Fruit fly (Drosophila melanogaster) whole organism, embryonic: ENCODE results near the gene CG32073.

Experiments
- B-H1 ChIP-seq: fragments of 200-800 bp; sonication (Bioruptor generic); IDR thresholded peaks from 3 replicates; pipeline ENCODE4 v1.3.6; 2022; ENCODE audit warnings: missing biosample characterization, missing genetic modification characterization
- Blimp-1 ChIP-seq: fragments of 200-800 bp; sonication (Bioruptor generic); optimal IDR thresholded peaks from 3 replicates; lab custom pipeline; 2018; ENCODE audit warnings: missing biosample characterization, missing genetic modification characterization, mild to moderate bottlenecking, moderate library complexity, missing genetic modification reagents
- CG10366 ChIP-seq: fragments of 200-800 bp; sonication (Bioruptor generic); IDR thresholded peaks from 2 replicates; pipeline ENCODE4 v1.3.6; 2022; ENCODE audit warnings: missing biosample characterization, missing genetic modification characterization
- CG11398 ChIP-seq: fragments of 200-800 bp; sonication (Bioruptor generic); optimal IDR thresholded peaks from 2 replicates; lab custom pipeline; 2016; ENCODE audit warnings: missing biosample characterization, missing genetic modification characterization
- CG12219 ChIP-seq: fragments of 200-800 bp; sonication (Bioruptor generic); optimal IDR thresholded peaks from 3 replicates; lab custom pipeline; 2018; ENCODE audit warnings: missing biosample characterization, mild to moderate bottlenecking, missing genetic modification characterization
- CG12299 ChIP-seq: fragments of 200-800 bp; sonication (Bioruptor generic); optimal IDR thresholded peaks from 2 replicates; lab custom pipeline; 2018; ENCODE audit warnings: missing biosample characterization, mild to moderate bottlenecking, missing genetic modification characterization
- CG1233 ChIP-seq: fragments of 200-800 bp; sonication (Bioruptor generic); optimal IDR thresholded peaks from 4 replicates; lab custom pipeline; 2018; ENCODE audit warnings: missing biosample characterization, mild to moderate bottlenecking, missing genetic modification characterization
- CG12659 ChIP-seq: fragments of 200-800 bp; sonication (Bioruptor generic); optimal IDR thresholded peaks from 3 replicates; lab custom pipeline; 2017; ENCODE audit warnings: mild to moderate bottlenecking, missing biosample characterization, missing genetic modification reagents, missing genetic modification characterization
- CG12744 ChIP-seq: fragments of 200-800 bp; sonication (Bioruptor generic); optimal IDR thresholded peaks from 2 replicates; lab custom pipeline; 2016; ENCODE audit warnings: missing biosample characterization, missing genetic modification characterization
- CG13624 ChIP-seq: fragments of 200-800 bp; sonication (Bioruptor generic); optimal IDR thresholded peaks from 2 replicates; lab custom pipeline; 2016; ENCODE audit warnings: missing biosample characterization, missing genetic modification characterization
- CG15479 ChIP-seq: fragments of 200-800 bp; sonication (Bioruptor generic); optimal IDR thresholded peaks from 3 replicates; lab custom pipeline; 2019; ENCODE audit warnings: missing biosample characterization, mild to moderate bottlenecking, missing genetic modification characterization, moderate library complexity
- CG16863 ChIP-seq: fragments of 200-800 bp; sonication (Bioruptor generic); optimal IDR thresholded peaks from 3 replicates; lab custom pipeline; 2016; ENCODE audit warnings: missing biosample characterization, missing genetic modification characterization
- CG17359 ChIP-seq: fragments of 200-800 bp; sonication (Bioruptor generic); optimal IDR thresholded peaks from 3 replicates; lab custom pipeline; 2018; ENCODE audit warnings: missing biosample characterization, mild to moderate bottlenecking, missing genetic modification characterization, moderate library complexity
- CG17568 ChIP-seq: fragments of 200-800 bp; sonication (Bioruptor generic); optimal IDR thresholded peaks from 2 replicates; lab custom pipeline; 2018; ENCODE audit warnings: missing biosample characterization, mild to moderate bottlenecking, missing genetic modification characterization, moderate library complexity
- CG17829 ChIP-seq: fragments of 200-800 bp; optimal IDR thresholded peaks from 2 replicates; lab custom pipeline; 2019; ENCODE audit warnings: missing biosample characterization, mild to moderate bottlenecking, missing genetic modification characterization, moderate library complexity
- CG30020 ChIP-seq: fragments of 200-800 bp; optimal IDR thresholded peaks from 2 replicates; lab custom pipeline; 2019; ENCODE audit warnings: missing biosample characterization, mild to moderate bottlenecking, missing genetic modification characterization, moderate library complexity
- CG31441 ChIP-seq: fragments of 200-800 bp; sonication (Bioruptor generic); IDR thresholded peaks from 2 replicates; pipeline ENCODE4 v1.3.6; 2022; ENCODE audit warnings: missing biosample characterization, missing genetic modification characterization
- CG32772 ChIP-seq: fragments of 200-800 bp; sonication (Bioruptor generic); IDR thresholded peaks from 2 replicates; pipeline ENCODE4 v1.3.6; 2022; ENCODE audit warnings: missing biosample characterization, missing genetic modification characterization
- CG3838 ChIP-seq: fragments of 200-800 bp; sonication (Bioruptor generic); optimal IDR thresholded peaks from 3 replicates; lab custom pipeline; 2016; ENCODE audit warnings: missing biosample characterization, missing genetic modification characterization
- CG3995 ChIP-seq: fragments of 200-800 bp; sonication (Bioruptor generic); optimal IDR thresholded peaks from 3 replicates; lab custom pipeline; 2016; ENCODE audit warnings: missing biosample characterization, missing genetic modification characterization
- CG4617 ChIP-seq: fragments of 200-800 bp; sonication (Bioruptor generic); optimal IDR thresholded peaks from 3 replicates; lab custom pipeline; 2016; ENCODE audit warnings: missing biosample characterization, missing genetic modification characterization, borderline replicate concordance
- CG6175 ChIP-seq: fragments of 200-800 bp; sonication (Bioruptor generic); IDR thresholded peaks from 3 replicates; pipeline ENCODE4 v1.3.6; 2022; ENCODE audit warnings: missing biosample characterization, missing genetic modification characterization
- CG6689 ChIP-seq: fragments of 200-800 bp; sonication (Bioruptor generic); IDR thresholded peaks from 2 replicates; pipeline ENCODE4 v1.3.6; 2022; ENCODE audit warnings: missing biosample characterization, missing genetic modification characterization
- CG9817 ChIP-seq: fragments of 200-800 bp; sonication (Bioruptor generic); optimal IDR thresholded peaks from 2 replicates; lab custom pipeline; 2018; ENCODE audit warnings: missing biosample characterization, mild to moderate bottlenecking, missing genetic modification characterization, moderate library complexity
- CoRest ChIP-seq: fragments of 200-800 bp; sonication (Bioruptor generic); optimal IDR thresholded peaks from 3 replicates; lab custom pipeline; 2018; ENCODE audit warnings: missing biosample characterization, mild to moderate bottlenecking, missing genetic modification characterization, moderate library complexity
- D ChIP-seq, 2 experiments: fragments of 200-800 bp in 1 of 2; fragments of >200 bp in 1 of 2; sonication (Bioruptor generic) in 1 of 2; optimal IDR thresholded peaks; 2 replicates in 1 of 2; 3 replicates in 1 of 2; lab custom pipeline; 2017; ENCODE audit warnings: mild to moderate bottlenecking in 1 of 2, missing biosample characterization in 1 of 2, missing genetic modification characterization in 1 of 2, missing genetic modification reagents in 1 of 2
- Gsc ChIP-seq: fragments of 200-800 bp; sonication (Bioruptor generic); IDR thresholded peaks from 2 replicates; pipeline ENCODE4 v1.3.6; 2022; ENCODE audit warnings: missing biosample characterization, missing genetic modification characterization
- H2.0 ChIP-seq: fragments of 200-800 bp; sonication (Bioruptor generic); IDR thresholded peaks from 2 replicates; pipeline ENCODE4 v1.3.6; 2022; ENCODE audit warnings: missing biosample characterization, missing genetic modification characterization
- Lhr ChIP-seq: fragments of 200-800 bp; sonication (Bioruptor generic); optimal IDR thresholded peaks from 3 replicates; lab custom pipeline; 2017; ENCODE audit warnings: mild to moderate bottlenecking, missing biosample characterization, missing genetic modification reagents, missing genetic modification characterization
- Lim3 ChIP-seq: fragments of 200-800 bp; sonication (Bioruptor generic); IDR thresholded peaks from 2 replicates; pipeline ENCODE4 v1.3.6; 2022; ENCODE audit warnings: missing biosample characterization, missing genetic modification characterization
- Nf-YC ChIP-seq: fragments of 200-800 bp; optimal IDR thresholded peaks from 3 replicates; lab custom pipeline; 2019; ENCODE audit warnings: missing biosample characterization, mild to moderate bottlenecking, missing genetic modification characterization, moderate library complexity
- Oaz ChIP-seq: fragments of 200-800 bp; sonication (Bioruptor generic); IDR thresholded peaks from 2 replicates; pipeline ENCODE4 v1.3.6; 2022; ENCODE audit warnings: missing biosample characterization, missing genetic modification characterization
- ara ChIP-seq: fragments of 200-800 bp; sonication (Bioruptor generic); IDR thresholded peaks from 2 replicates; pipeline ENCODE4 v1.3.6; 2022; ENCODE audit warnings: missing biosample characterization, missing genetic modification characterization
- crp ChIP-seq, 2 experiments: fragments of 200-800 bp; sonication (Bioruptor generic); optimal IDR thresholded peaks; 2 replicates in 1 of 2; 3 replicates in 1 of 2; lab custom pipeline; 2017; ENCODE audit warnings: missing biosample characterization in 2 of 2, missing genetic modification characterization in 2 of 2, mild to moderate bottlenecking in 1 of 2, moderate library complexity in 1 of 2
- dan ChIP-seq: fragments of 200-800 bp; sonication (Bioruptor generic); IDR thresholded peaks from 2 replicates; pipeline ENCODE4 v1.3.6; 2022; ENCODE audit warnings: missing biosample characterization, missing genetic modification characterization
- dati ChIP-seq: fragments of 200-800 bp; sonication (Bioruptor generic); IDR thresholded peaks from 2 replicates; pipeline ENCODE4 v1.3.6; 2022; ENCODE audit warnings: missing biosample characterization, missing genetic modification characterization
- eve ChIP-seq, 2 experiments: fragments of >200 bp; optimal IDR thresholded peaks; 2 replicates each; lab custom pipeline; 2017; ENCODE audit warnings: missing biosample characterization in 2 of 2, missing genetic modification characterization in 2 of 2
- exex ChIP-seq: fragments of 200-800 bp; sonication (Bioruptor generic); optimal IDR thresholded peaks from 4 replicates; lab custom pipeline; 2018; ENCODE audit warnings: missing biosample characterization, mild to moderate bottlenecking, missing genetic modification characterization, moderate library complexity
- fd96Cb ChIP-seq: fragments of 200-800 bp; sonication (Bioruptor generic); optimal IDR thresholded peaks from 2 replicates; lab custom pipeline; 2018; ENCODE audit warnings: missing biosample characterization, mild to moderate bottlenecking, missing genetic modification characterization, moderate library complexity
- gce ChIP-seq: fragments of 200-800 bp; sonication (Bioruptor generic); IDR thresholded peaks from 3 replicates; pipeline ENCODE4 v1.3.6; 2022; ENCODE audit warnings: missing biosample characterization, missing genetic modification characterization
- gfzf ChIP-seq: fragments of 200-800 bp; sonication (Bioruptor generic); optimal IDR thresholded peaks from 2 replicates; lab custom pipeline; 2016; ENCODE audit warnings: missing biosample characterization, mild to moderate bottlenecking, missing genetic modification characterization, moderate library complexity
- gt ChIP-seq: fragments of 200-800 bp; sonication (Bioruptor generic); IDR thresholded peaks from 2 replicates; pipeline ENCODE4 v1.3.6; 2022; ENCODE audit warnings: missing biosample characterization, missing genetic modification characterization
- hth ChIP-seq: fragments of >200 bp; optimal IDR thresholded peaks from 2 replicates; lab custom pipeline; 2017; ENCODE audit warnings: inconsistent platforms
- knrl ChIP-seq: fragments of 200-800 bp; sonication (Bioruptor generic); IDR thresholded peaks from 3 replicates; pipeline ENCODE4 v1.3.6; 2022; ENCODE audit warnings: missing biosample characterization, missing genetic modification characterization; ENCODE audit not compliant: partially characterized antibody
- rib ChIP-seq: fragments of 200-800 bp; sonication (Bioruptor generic); IDR thresholded peaks from 2 replicates; pipeline ENCODE4 v1.3.6; 2022; ENCODE audit warnings: missing biosample characterization, missing genetic modification characterization
- sd ChIP-seq: fragments of 200-800 bp; sonication (Bioruptor generic); optimal IDR thresholded peaks from 3 replicates; lab custom pipeline; 2018; ENCODE audit warnings: missing biosample characterization, mild to moderate bottlenecking, missing genetic modification characterization, moderate library complexity
- sens ChIP-seq: fragments of 200-800 bp; sonication (Bioruptor generic); peaks from one replicate; lab custom pipeline; 2016; ENCODE audit warnings: missing biosample characterization, missing genetic modification characterization
- sens-2 ChIP-seq: fragments of 200-800 bp; sonication (Bioruptor generic); IDR thresholded peaks from 2 replicates; pipeline ENCODE4 v1.3.6; 2022; ENCODE audit warnings: missing biosample characterization, missing genetic modification characterization
- sna ChIP-seq: fragments of 200-800 bp; sonication (Bioruptor generic); IDR thresholded peaks from 2 replicates; pipeline ENCODE4 v1.3.6; 2022; ENCODE audit warnings: missing biosample characterization, missing genetic modification characterization; ENCODE audit not compliant: partially characterized antibody
- sqz ChIP-seq: fragments of 200-800 bp; sonication (Bioruptor generic); optimal IDR thresholded peaks from 3 replicates; lab custom pipeline; 2018; ENCODE audit warnings: missing biosample characterization, mild to moderate bottlenecking, missing genetic modification characterization
- sr ChIP-seq: fragments of 200-800 bp; sonication (Bioruptor generic); IDR thresholded peaks from 3 replicates; pipeline ENCODE4 v1.3.6; 2022; ENCODE audit warnings: missing biosample characterization, missing genetic modification characterization
- twi ChIP-seq: fragments of 200-800 bp; optimal IDR thresholded peaks from 2 replicates; lab custom pipeline; 2019; ENCODE audit warnings: missing biosample characterization, mild to moderate bottlenecking, missing genetic modification characterization, moderate library complexity

Gene CG32073

DNA sequence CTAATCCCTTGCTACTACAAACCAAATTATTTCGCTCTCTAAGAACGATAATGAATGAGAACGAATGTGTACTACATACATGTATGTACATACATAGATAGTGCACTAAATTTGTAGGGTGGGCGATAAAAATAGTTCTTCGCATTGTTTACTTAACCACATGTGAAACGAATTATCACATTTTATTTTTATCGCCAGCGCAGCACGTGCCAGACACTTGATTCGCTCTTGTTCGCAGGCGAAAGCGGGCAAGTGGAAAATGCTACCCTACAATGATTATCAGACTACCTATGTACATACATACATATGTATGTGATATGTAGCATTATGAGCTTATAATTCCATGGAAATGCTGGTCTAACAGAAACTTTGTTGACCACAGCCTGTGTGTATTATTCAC is 21.6 kb downstream of the CG32073 start:
- TF ChIP-seq CG12299 (tag; lab: Kevin White, UChicago) (no peak), sna (no peak), fd96Cb (no peak), ara (GFP tag; lab: Robert Waterston, UW) (no peak), crp (GFP tag; optimal IDR thresholded peaks at IDR 0.05; lab: Kevin White, UChicago) (no peak), Gsc (GFP tag; lab: Robert Waterston, UW) (no peak), sens-2 (no peak), CG17359 (tag; lab: Kevin White, UChicago) (no peak), CG1233 (GFP tag; lab: Kevin White, UChicago) (no peak), CG31441 (GFP tag; lab: Robert Waterston, UW) (no peak), exex (tag; lab: Kevin White, UChicago) (peak; percentile 54), sens (peak; percentile 59), sr (no peak), CG3995 (GFP tag; lab: Kevin White, UChicago) (no peak), CG6175 (no peak), CG11398 (no peak), dan (GFP tag; lab: Robert Waterston, UW) (no peak), CG12219 (GFP tag; lab: Kevin White, UChicago) (no peak), Lim3 (no peak), twi (tag; lab: Kevin White, UChicago) (peak; percentile 80), sd (peak; percentile 75), sqz (no peak), Oaz (GFP tag; lab: Robert Waterston, UW) (no peak), dati (GFP tag; lab: Robert Waterston, UW) (no peak), gfzf (GFP tag; lab: Kevin White, UChicago) (no peak), Blimp-1 (no peak), CG30020 (tag; lab: Kevin White, UChicago) (no peak), CG17829 (tag; lab: Kevin White, UChicago) (no peak), gt (GFP tag; lab: Robert Waterston, UW) (no peak), knrl (no peak), CG32772 (no peak), H2.0 (GFP tag; lab: Robert Waterston, UW) (no peak), D (optimal IDR thresholded peaks at IDR 0.05; lab: Kevin White, UChicago) (no peak), D (GFP tag; optimal IDR thresholded peaks at IDR 0.05; lab: Kevin White, UChicago) (no peak), CG3838 (GFP tag; lab: Kevin White, UChicago) (no peak), CG16863 (GFP tag; lab: Kevin White, UChicago) (no peak), Lhr (GFP tag; lab: Kevin White, UChicago) (no peak), rib (GFP tag; lab: Robert Waterston, UW) (no peak), CG10366 (GFP tag; lab: Robert Waterston, UW) (no peak), CG6689 (peak; percentile 54; the same call in 1 of the 2 replicates), CG4617 (GFP tag; lab: Kevin White, UChicago) (no peak), CG13624 (GFP tag; lab: Kevin White, UChicago) (no peak), CG15479 (peak; percentile 48), CG9817 (no peak), CG12659 (GFP tag; lab: Kevin White, UChicago) (no peak), B-H1 (no peak), CG12744 (GFP tag; lab: Kevin White, UChicago) (no peak), gce (no peak), CoRest (no peak), Nf-YC (tag; lab: Kevin White, UChicago) (no peak), hth (lab: Kevin White, UChicago) (no peak), CG17568 (no peak), eve (GFP tag; optimal IDR thresholded peaks at IDR 0.05; lab: Kevin White, UChicago) (peak in 1 of 2 experiments; percentile 26)
